Fruit fly (Drosophila melanogaster) whole organism, embryonic: Measurements from ENCODE around the gene Reepl1.

Experiments
- Antp ChIP-seq: fragments of 200-800 bp; sonication (Bioruptor generic); optimal IDR thresholded peaks from 3 replicates; lab custom pipeline; 2016; ENCODE audit warnings: missing biosample characterization, missing genetic modification characterization
- BEAF-32 ChIP-seq: fragments of 200-800 bp; sonication (Bioruptor generic); optimal IDR thresholded peaks from 3 replicates; lab custom pipeline; 2017; ENCODE audit warnings: missing biosample characterization, missing genetic modification characterization, mild to moderate bottlenecking, moderate library complexity, missing genetic modification reagents
- CG10147 ChIP-seq: fragments of 200-800 bp; sonication (Bioruptor generic); optimal IDR thresholded peaks from 2 replicates; lab custom pipeline; 2019; ENCODE audit warnings: missing biosample characterization, mild to moderate bottlenecking, missing genetic modification characterization, moderate library complexity
- CG12391 ChIP-seq: fragments of 200-800 bp; sonication (Bioruptor generic); optimal IDR thresholded peaks from 3 replicates; lab custom pipeline; 2018; ENCODE audit warnings: missing biosample characterization, mild to moderate bottlenecking, missing genetic modification characterization, moderate library complexity
- CG16813 ChIP-seq: fragments of 200-800 bp; sonication (Bioruptor generic); IDR thresholded peaks from 3 replicates; pipeline ENCODE4 v1.3.6; 2022; ENCODE audit warnings: missing biosample characterization, missing genetic modification characterization; ENCODE audit not compliant: partially characterized antibody
- CG16815 ChIP-seq: fragments of 200-800 bp; sonication (Bioruptor generic); optimal IDR thresholded peaks from 3 replicates; lab custom pipeline; 2017; ENCODE audit warnings: missing biosample characterization, mild to moderate bottlenecking, missing genetic modification characterization
- CG17568 ChIP-seq: fragments of 200-800 bp; sonication (Bioruptor generic); optimal IDR thresholded peaks from 2 replicates; lab custom pipeline; 2018; ENCODE audit warnings: missing biosample characterization, mild to moderate bottlenecking, missing genetic modification characterization, moderate library complexity
- CG18599 ChIP-seq: fragments of 200-800 bp; sonication (Bioruptor generic); optimal IDR thresholded peaks from 3 replicates; lab custom pipeline; 2017; ENCODE audit warnings: missing biosample characterization, missing genetic modification characterization, mild to moderate bottlenecking, moderate library complexity, missing genetic modification reagents
- CG2678 ChIP-seq: fragments of 200-800 bp; sonication (Bioruptor generic); optimal IDR thresholded peaks from 3 replicates; lab custom pipeline; 2019; ENCODE audit warnings: missing biosample characterization, mild to moderate bottlenecking, missing genetic modification characterization, moderate library complexity
- CG31224 ChIP-seq: fragments of 200-800 bp; sonication (Bioruptor generic); IDR thresholded peaks from 2 replicates; pipeline ENCODE4 v1.3.6; 2022; ENCODE audit warnings: missing biosample characterization, missing genetic modification characterization
- CG3163 ChIP-seq: fragments of 200-800 bp; sonication (Bioruptor generic); optimal IDR thresholded peaks from 3 replicates; lab custom pipeline; 2016; ENCODE audit warnings: missing biosample characterization, missing genetic modification characterization
- CG3407 ChIP-seq: fragments of 200-800 bp; sonication (Bioruptor generic); optimal IDR thresholded peaks from 2 replicates; lab custom pipeline; 2018; ENCODE audit warnings: missing biosample characterization, mild to moderate bottlenecking, missing genetic modification characterization
- CG7271 ChIP-seq: fragments of 200-800 bp; sonication (Bioruptor generic); optimal IDR thresholded peaks from 2 replicates; lab custom pipeline; 2018; ENCODE audit warnings: missing biosample characterization, mild to moderate bottlenecking, missing genetic modification characterization, moderate library complexity
- CG7372 ChIP-seq: fragments of 200-800 bp; sonication (Bioruptor generic); IDR thresholded peaks from 2 replicates; pipeline ENCODE4 v1.3.6; 2022; ENCODE audit warnings: missing biosample characterization, missing genetic modification characterization
- CG7839 ChIP-seq: fragments of 200-800 bp; sonication (Bioruptor generic); optimal IDR thresholded peaks from 3 replicates; lab custom pipeline; 2018; ENCODE audit warnings: missing biosample characterization, mild to moderate bottlenecking, missing genetic modification characterization, moderate library complexity
- CG8359 ChIP-seq: fragments of 200-800 bp; sonication (Bioruptor generic); optimal IDR thresholded peaks from 2 replicates; lab custom pipeline; 2017; ENCODE audit warnings: missing biosample characterization, mild to moderate bottlenecking, missing genetic modification characterization, borderline replicate concordance
- CG8388 ChIP-seq: fragments of 200-800 bp; sonication (Bioruptor generic); optimal IDR thresholded peaks from 2 replicates; lab custom pipeline; 2019; ENCODE audit warnings: missing biosample characterization, mild to moderate bottlenecking, missing genetic modification characterization, moderate library complexity
- CG8944 ChIP-seq: fragments of 200-800 bp; sonication (Bioruptor generic); optimal IDR thresholded peaks from 3 replicates; lab custom pipeline; 2016; ENCODE audit warnings: missing biosample characterization, missing genetic modification characterization
- CTCF ChIP-seq: fragments of 200-800 bp; sonication (Bioruptor generic); optimal IDR thresholded peaks from 2 replicates; lab custom pipeline; 2017; ENCODE audit warnings: missing biosample characterization, mild to moderate bottlenecking, missing genetic modification characterization, moderate library complexity
- CkIIα-i1 ChIP-seq: fragments of 200-800 bp; sonication (Bioruptor generic); IDR thresholded peaks from 2 replicates; pipeline ENCODE4 v1.3.6; 2022; ENCODE audit warnings: missing biosample characterization, missing genetic modification characterization
- Dip2 ChIP-seq: fragments of 200-800 bp; sonication (Bioruptor generic); IDR thresholded peaks from 2 replicates; pipeline ENCODE4 v1.3.6; 2022; ENCODE audit warnings: missing biosample characterization, missing genetic modification characterization
- Drgx ChIP-seq: fragments of 200-800 bp; sonication (Bioruptor generic); IDR thresholded peaks from 2 replicates; pipeline ENCODE4 v1.3.6; 2022; ENCODE audit warnings: missing biosample characterization, missing genetic modification characterization
- Fer2 ChIP-seq: fragments of 200-800 bp; sonication (Bioruptor generic); optimal IDR thresholded peaks from 2 replicates; lab custom pipeline; 2018; ENCODE audit warnings: missing biosample characterization, mild to moderate bottlenecking, missing genetic modification characterization, moderate library complexity
- HLH54F ChIP-seq: fragments of 200-800 bp; sonication (Bioruptor generic); optimal IDR thresholded peaks from 3 replicates; lab custom pipeline; 2016; ENCODE audit warnings: missing biosample characterization, missing genetic modification characterization
- Hr51 ChIP-seq, 2 experiments: fragments of 200-800 bp; sonication (Bioruptor generic); optimal IDR thresholded peaks; 2 replicates in 1 of 2; 3 replicates in 1 of 2; lab custom pipeline; 2016 to 2018; ENCODE audit warnings: missing biosample characterization in 2 of 2, missing genetic modification characterization in 2 of 2, mild to moderate bottlenecking in 1 of 2, moderate library complexity in 1 of 2
- MBD-R2 ChIP-seq: fragments of 200-800 bp; sonication (Bioruptor generic); IDR thresholded peaks from 2 replicates; pipeline ENCODE4 v1.3.6; 2022; ENCODE audit warnings: missing biosample characterization, missing genetic modification characterization
- NK7.1 ChIP-seq: fragments of 200-800 bp; sonication (Bioruptor generic); optimal IDR thresholded peaks from 3 replicates; lab custom pipeline; 2016; ENCODE audit warnings: missing biosample characterization, missing genetic modification characterization
- Nf-YB ChIP-seq: fragments of 200-800 bp; sonication (Bioruptor generic); optimal IDR thresholded peaks from 3 replicates; lab custom pipeline; 2019; ENCODE audit warnings: missing biosample characterization, mild to moderate bottlenecking, missing genetic modification characterization, moderate library complexity
- Sox100B ChIP-seq: fragments of 200-800 bp; sonication (Bioruptor generic); optimal IDR thresholded peaks from 3 replicates; lab custom pipeline; 2018; ENCODE audit warnings: missing biosample characterization, mild to moderate bottlenecking, missing genetic modification characterization
- Xrp1 ChIP-seq: fragments of 200-800 bp; sonication (Bioruptor generic); IDR thresholded peaks from 2 replicates; pipeline ENCODE4 v1.3.6; 2022; ENCODE audit warnings: missing biosample characterization, missing genetic modification characterization
- ase ChIP-seq: fragments of 200-800 bp; sonication (Bioruptor generic); IDR thresholded peaks from 3 replicates; pipeline ENCODE4 v1.3.6; 2022; ENCODE audit warnings: missing biosample characterization, missing genetic modification characterization
- az2 ChIP-seq: fragments of 200-800 bp; sonication (Bioruptor generic); optimal IDR thresholded peaks from 3 replicates; lab custom pipeline; 2016; ENCODE audit warnings: missing biosample characterization, missing genetic modification characterization
- bab2 ChIP-seq: fragments of 200-800 bp; sonication (Bioruptor generic); optimal IDR thresholded peaks from 2 replicates; lab custom pipeline; 2016; ENCODE audit warnings: missing biosample characterization, missing genetic modification characterization
- bbx ChIP-seq: fragments of 200-800 bp; sonication (Bioruptor generic); IDR thresholded peaks from 2 replicates; pipeline ENCODE4 v1.3.6; 2022; ENCODE audit warnings: missing biosample characterization, missing genetic modification characterization; ENCODE audit not compliant: partially characterized antibody
- cas ChIP-seq: fragments of 200-800 bp; sonication (Bioruptor generic); IDR thresholded peaks from 2 replicates; pipeline ENCODE4 v1.3.6; 2022; ENCODE audit warnings: missing biosample characterization, missing genetic modification characterization
- inv ChIP-seq: fragments of 200-800 bp; sonication (Bioruptor generic); IDR thresholded peaks from 2 replicates; pipeline ENCODE4 v1.3.6; 2022; ENCODE audit warnings: missing biosample characterization, missing genetic modification characterization; ENCODE audit not compliant: partially characterized antibody
- knrl ChIP-seq: fragments of 200-800 bp; sonication (Bioruptor generic); IDR thresholded peaks from 3 replicates; pipeline ENCODE4 v1.3.6; 2022; ENCODE audit warnings: missing biosample characterization, missing genetic modification characterization; ENCODE audit not compliant: partially characterized antibody
- lola ChIP-seq, 3 experiments: fragments of >200 bp in 2 of 3; fragments of 200-800 bp in 1 of 3; sonication (Bioruptor generic) in 1 of 3; optimal IDR thresholded peaks; 2 replicates each; lab custom pipeline; 2017 to 2019; ENCODE audit warnings: missing biosample characterization in 3 of 3, missing genetic modification characterization in 3 of 3, mild to moderate bottlenecking in 1 of 3, moderate library complexity in 1 of 3
- lov ChIP-seq, 2 experiments: fragments of 200-800 bp in 1 of 2; fragments of >200 bp in 1 of 2; sonication (Bioruptor generic) in 1 of 2; IDR thresholded peaks in 1 of 2; optimal IDR thresholded peaks in 1 of 2; 2 replicates in 1 of 2; 3 replicates in 1 of 2; pipeline versions ENCODE4 v1.3.6 to Lab custom; 2017 to 2022; ENCODE audit warnings: missing biosample characterization in 1 of 2, missing genetic modification characterization in 1 of 2
- nerfin-1 ChIP-seq: fragments of 200-800 bp; sonication (Bioruptor generic); optimal IDR thresholded peaks from 3 replicates; lab custom pipeline; 2019; ENCODE audit warnings: missing biosample characterization, mild to moderate bottlenecking, missing genetic modification characterization, moderate library complexity
- odd ChIP-seq: fragments of 200-800 bp; sonication (Bioruptor generic); optimal IDR thresholded peaks from 2 replicates; lab custom pipeline; 2017; ENCODE audit warnings: missing biosample characterization, mild to moderate bottlenecking, missing genetic modification characterization
- otp ChIP-seq: fragments of 200-800 bp; sonication (Bioruptor generic); IDR thresholded peaks from 3 replicates; pipeline ENCODE4, ENCODE4 v1.3.6; 2022; ENCODE audit warnings: missing biosample characterization, missing genetic modification characterization
- pfk ChIP-seq: fragments of 200-800 bp; sonication (Bioruptor generic); optimal IDR thresholded peaks from 2 replicates; lab custom pipeline; 2018; ENCODE audit warnings: missing biosample characterization, mild to moderate bottlenecking, missing genetic modification characterization, moderate library complexity
- pita ChIP-seq: fragments of 200-800 bp; sonication (Bioruptor generic); optimal IDR thresholded peaks from 2 replicates; lab custom pipeline; 2017; ENCODE audit warnings: missing biosample characterization, mild to moderate bottlenecking, missing genetic modification characterization
- sima ChIP-seq: fragments of 200-800 bp; sonication (Bioruptor generic); optimal IDR thresholded peaks from 2 replicates; lab custom pipeline; 2016; ENCODE audit warnings: missing biosample characterization, missing genetic modification characterization
- tgo ChIP-seq: fragments of 200-800 bp; sonication (Bioruptor generic); IDR thresholded peaks from 3 replicates; pipeline ENCODE4 v1.3.6; 2022; ENCODE audit warnings: missing biosample characterization, missing genetic modification characterization
- vfl ChIP-seq: fragments of 200-800 bp; sonication (Bioruptor generic); optimal IDR thresholded peaks from 2 replicates; lab custom pipeline; 2016; ENCODE audit warnings: missing biosample characterization, missing genetic modification characterization
- zfh2 ChIP-seq: fragments of 200-800 bp; sonication (Bioruptor generic); optimal IDR thresholded peaks from 2 replicates; lab custom pipeline; 2016; ENCODE audit warnings: missing biosample characterization, missing genetic modification characterization

Gene Reepl1

dm6 chrX:11528026-11528702 is 44.3 kb upstream of the Reepl1 start (continued):
- peak; percentile 59; the same call in 1 of the 3 replicates for TF ChIP-seq ase (GFP tag; lab: Robert Waterston, UW)
- TF ChIP-seq CG31224 (GFP tag; lab: Robert Waterston, UW): 0 out of 2 replicates have a peak, but pooled peaks have one; percentile 25
- TF ChIP-seq Nf-YB (GFP tag; lab: Kevin White, UChicago): peak; percentile 61
- peak; percentile 62 for TF ChIP-seq CG3407
- peak; percentile 76 for TF ChIP-seq Sox100B (GFP tag; lab: Kevin White, UChicago)
- TF ChIP-seq CG8944 (GFP tag; lab: Kevin White, UChicago): peak; percentile 25
- TF ChIP-seq CG17568 (GFP tag; lab: Kevin White, UChicago): peak; percentile 63
- TF ChIP-seq HLH54F (GFP tag; lab: Kevin White, UChicago): no peak
- peak; percentile 81 for TF ChIP-seq CG12391
- no peak for TF ChIP-seq cas
- TF ChIP-seq MBD-R2 (GFP tag; lab: Robert Waterston, UW): no peak
- no peak for TF ChIP-seq CkIIα-i1
- no peak for TF ChIP-seq vfl
- no peak for TF ChIP-seq sima
- peak; percentile 56 for TF ChIP-seq bab2 (GFP tag; lab: Kevin White, UChicago)
- TF ChIP-seq knrl (GFP tag; lab: Robert Waterston, UW): no peak
- TF ChIP-seq az2 (GFP tag; lab: Kevin White, UChicago): peak; percentile 86
- TF ChIP-seq Dip2: no peak
- peak; percentile 54 for TF ChIP-seq odd (GFP tag; lab: Kevin White, UChicago)
- peak; percentile 66 for TF ChIP-seq tgo (GFP tag; lab: Robert Waterston, UW)
- no peak for TF ChIP-seq BEAF-32 (GFP tag; lab: Kevin White, UChicago)
- TF ChIP-seq CG16813 (GFP tag; lab: Robert Waterston, UW): no peak
- no peak for TF ChIP-seq pita (GFP tag; lab: Kevin White, UChicago)
- peak; percentile 82 for TF ChIP-seq nerfin-1
- TF ChIP-seq Fer2 (tag; lab: Kevin White, UChicago): no peak
- no peak for TF ChIP-seq CG3163 (GFP tag; lab: Kevin White, UChicago)
- TF ChIP-seq Antp (GFP tag; lab: Kevin White, UChicago): no peak
- TF ChIP-seq CG7271 (tag; lab: Kevin White, UChicago): no peak
- TF ChIP-seq CG18599 (GFP tag; lab: Kevin White, UChicago): peak; percentile 53
- TF ChIP-seq zfh2 (GFP tag; lab: Kevin White, UChicago): no peak
- TF ChIP-seq bbx (GFP tag; lab: Robert Waterston, UW): no peak
- peak; percentile 54 for TF ChIP-seq CTCF (GFP tag; lab: Kevin White, UChicago)
- TF ChIP-seq CG16815 (GFP tag; lab: Kevin White, UChicago): peak; percentile 76
- TF ChIP-seq otp (GFP tag; lab: Robert Waterston, UW): peak; percentile 74
- no peak for TF ChIP-seq NK7.1 (GFP tag; lab: Kevin White, UChicago)
- no peak for TF ChIP-seq lov (optimal IDR thresholded peaks at IDR 0.05; lab: Kevin White, UChicago)
- peak; percentile 89 for TF ChIP-seq lov (GFP tag; IDR thresholded peaks at IDR 0.05; lab: Robert Waterston, UW)
- peak; percentile 81 for TF ChIP-seq CG8388 (GFP tag; lab: Kevin White, UChicago)
- TF ChIP-seq inv (GFP tag; lab: Robert Waterston, UW): no peak

dm6 chrX:11531245-11531644 is 41.3 kb upstream of the Reepl1 start:
- TF ChIP-seq Drgx (GFP tag; lab: Robert Waterston, UW) (peak; percentile 71), CG8359 (GFP tag; lab: Kevin White, UChicago) (peak; percentile 20), Xrp1 (GFP tag; lab: Robert Waterston, UW) (0 out of 2 replicates have a peak, but pooled peaks have one; percentile 29), Hr51 (GFP tag; optimal IDR thresholded peaks at IDR 0.05; lab: Kevin White, UChicago) (no peak), CG2678 (tag; lab: Kevin White, UChicago) (no peak), lola (GFP tag; optimal IDR thresholded peaks at IDR 0.05; lab: Kevin White, UChicago) (no peak), pfk (GFP tag; lab: Kevin White, UChicago) (no peak), CG7839 (no peak), CG7372 (no peak), CG10147 (GFP tag; lab: Kevin White, UChicago) (no peak)
- TF ChIP-seq, all 482 proteins: peak for 3
